Worm (Caenorhabditis elegans) whole organism, L4/young adult: ENCODE data around the gene snx-6.

ENCODE experiments used
- W03F9.2 ChIP-seq: fragments of 150-350 bp; optimal IDR thresholded peaks from 2 replicates; lab custom pipeline; 2014; ENCODE audit warnings: missing biosample characterization, missing genetic modification characterization
- dao-5 ChIP-seq: sonication (generic microtip); optimal IDR thresholded peaks from 2 replicates; lab custom pipeline; 2016; ENCODE audit warnings: missing genotype, missing genetic modification characterization, moderate library complexity, missing compliant biosample characterization
- him-1 ChIP-seq: sonication (generic microtip); optimal IDR thresholded peaks from 2 replicates; lab custom pipeline; 2016; ENCODE audit warnings: missing genotype, missing genetic modification reagents, missing genetic modification characterization, missing compliant biosample characterization

The snx-6 gene

ce11 chrV:17966747-17967146 is 13.1 kb downstream of the snx-6 start, which contains the start of gene gck-3:
Gene gck-3 (minus strand): TSS chrV:17966847.
- TF ChIP-seq him-1 (tag; lab: Kevin White, UChicago) (no peak), dao-5 (tag; lab: Kevin White, UChicago) (no peak), W03F9.2 (tag; lab: Kevin White, UChicago) (no peak)

ce11 chrV:17962500-17962899 is 17.4 kb downstream of the snx-6 start:
- no peak for TF ChIP-seq W03F9.2 (tag; lab: Kevin White, UChicago)
- TF ChIP-seq him-1 (tag; lab: Kevin White, UChicago): no peak
- no peak for TF ChIP-seq dao-5 (tag; lab: Kevin White, UChicago)

- no peak for TF ChIP-seq him-1 (tag; lab: Kevin White, UChicago)
- TF ChIP-seq dao-5 (tag; lab: Kevin White, UChicago): no peak
Measured at ce11 chrV:17956109-17956508, 23.8 kb downstream of the snx-6 start.

DNA sequence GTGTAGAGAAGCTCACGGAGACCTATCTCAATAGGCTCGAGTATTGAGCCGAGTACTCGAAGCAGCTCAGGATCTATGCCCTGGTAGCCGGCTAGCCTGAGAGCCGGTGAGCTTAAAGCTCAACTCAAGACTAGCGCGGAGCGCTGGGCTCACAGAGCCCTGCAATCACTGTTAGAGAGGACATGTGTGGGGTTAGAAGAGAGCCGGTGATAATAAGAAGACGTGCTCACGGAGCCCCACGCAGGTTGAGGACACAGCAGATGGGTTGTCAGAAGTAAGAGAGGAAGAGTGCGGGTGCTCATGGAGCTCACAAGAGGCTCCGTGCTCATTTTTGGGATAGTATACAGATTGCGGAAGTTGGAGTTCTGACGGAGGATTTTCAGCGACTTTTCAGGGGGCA is 27.6 kb downstream of the snx-6 start:
- TF ChIP-seq W03F9.2 (tag; lab: Kevin White, UChicago) (no peak), dao-5 (tag; lab: Kevin White, UChicago) (no peak), him-1 (tag; lab: Kevin White, UChicago) (no peak)

DNA sequence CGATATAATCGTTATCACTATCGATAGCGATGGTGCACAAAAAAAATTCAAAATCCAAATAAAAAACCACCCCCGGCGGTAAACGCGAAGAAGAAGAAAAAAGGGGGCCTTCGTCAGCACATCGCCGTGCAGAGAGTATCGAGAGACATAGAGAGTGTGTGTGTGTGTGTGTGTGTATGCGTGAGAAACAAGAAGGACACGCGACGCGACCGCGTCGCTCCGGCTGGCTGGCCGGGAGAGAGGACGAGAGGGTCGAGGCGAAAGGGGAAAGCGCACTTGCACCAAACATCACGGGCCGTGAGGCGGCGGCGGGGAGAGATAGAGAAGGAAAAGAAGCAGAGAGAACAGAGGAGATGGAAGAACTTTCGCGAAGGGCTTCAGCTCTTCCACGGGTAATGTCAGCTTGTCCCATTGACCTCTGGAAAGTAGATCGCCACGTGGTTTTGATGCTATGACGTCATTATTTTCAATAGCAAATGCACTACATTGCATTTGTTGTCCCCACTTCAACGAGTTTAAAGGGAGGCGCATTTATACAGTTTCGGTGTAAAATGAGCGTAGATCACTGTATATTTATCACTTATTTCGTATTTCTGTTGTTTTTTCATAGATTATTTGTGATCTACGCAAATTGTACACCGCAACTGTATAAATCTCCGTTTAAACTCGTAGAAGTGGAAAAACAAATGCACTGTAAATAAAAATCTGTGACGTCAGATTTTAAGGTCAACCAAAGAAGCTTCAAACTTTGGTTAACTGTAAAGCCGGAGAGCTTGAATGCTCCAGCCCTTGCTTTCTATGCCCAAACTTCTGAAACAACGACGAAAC is 28.5 kb downstream of the snx-6 start, which contains the start of gene Y59A8B.24:
Gene Y59A8B.24, plus strand, starts transcription at position 778 of the 828 bp plus-strand sequence.
- TF ChIP-seq him-1 (tag; lab: Kevin White, UChicago) (peak; percentile 73), W03F9.2 (tag; lab: Kevin White, UChicago) (peak; percentile 62), dao-5 (tag; lab: Kevin White, UChicago) (peak; percentile 33)

DNA sequence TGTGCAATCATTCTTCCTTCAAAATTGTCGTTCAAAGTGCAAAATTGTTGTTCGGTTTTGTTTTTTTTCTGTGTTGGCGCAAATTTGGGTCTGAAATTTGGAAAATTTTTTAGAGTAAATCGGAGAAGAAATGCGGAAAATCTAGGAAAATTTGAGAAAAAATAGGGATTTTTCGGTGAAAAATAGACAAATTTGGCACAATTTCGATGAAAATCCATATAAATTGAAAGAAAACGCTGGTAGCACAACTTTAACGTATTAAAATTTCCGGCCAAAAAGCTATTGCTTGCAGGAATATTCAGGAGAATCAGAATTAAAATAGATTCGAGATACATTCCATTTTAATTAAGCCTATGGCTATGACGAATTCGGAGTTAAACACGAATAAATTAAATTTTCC is 30.8 kb downstream of the snx-6 start, which contains the start of gene dpy-21:
Gene dpy-21, minus strand, starts transcription at position 101 of the 400 bp plus-strand sequence.
- no peak for TF ChIP-seq him-1 (tag; lab: Kevin White, UChicago)
- TF ChIP-seq dao-5 (tag; lab: Kevin White, UChicago): no peak
- TF ChIP-seq W03F9.2 (tag; lab: Kevin White, UChicago): no peak

DNA sequence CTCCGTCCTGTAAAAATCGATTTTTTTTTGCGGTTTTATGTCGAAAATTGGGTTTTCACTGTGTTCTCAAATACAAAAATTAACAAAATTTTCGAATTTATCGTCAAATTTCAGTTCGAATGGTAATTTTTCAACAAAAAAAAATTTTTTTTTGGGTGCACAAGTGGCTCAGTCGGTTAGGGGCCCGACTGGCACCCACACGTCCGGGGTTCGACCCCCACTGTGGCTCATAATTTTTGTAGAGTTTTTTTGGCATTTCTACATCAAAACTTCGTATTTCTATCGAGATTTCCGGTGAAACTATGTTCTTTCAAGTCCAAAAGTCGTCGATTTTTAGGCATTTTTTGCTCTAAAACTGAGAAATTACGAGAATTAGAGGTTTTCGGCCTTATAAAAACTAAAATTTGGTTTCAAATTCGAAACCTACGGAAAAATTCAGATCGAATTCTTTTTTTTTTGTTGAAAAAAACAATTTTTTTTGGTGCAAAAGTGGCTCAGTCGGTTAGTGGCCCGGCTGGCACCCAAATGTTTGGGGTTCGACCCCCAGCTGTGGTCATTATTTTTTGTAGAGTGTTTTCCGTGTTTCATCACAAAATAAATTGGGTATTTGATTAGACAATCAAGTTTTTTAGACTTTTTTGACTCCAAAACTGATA is 31.7 kb downstream of the snx-6 start:
- TF ChIP-seq him-1 (tag; lab: Kevin White, UChicago): no peak
- TF ChIP-seq dao-5 (tag; lab: Kevin White, UChicago): no peak
- TF ChIP-seq W03F9.2 (tag; lab: Kevin White, UChicago): no peak

ce11 chrV:17947266-17947665 is 32.6 kb downstream of the snx-6 start:
- TF ChIP-seq dao-5 (tag; lab: Kevin White, UChicago): no peak
- no peak for TF ChIP-seq him-1 (tag; lab: Kevin White, UChicago)
- no peak for TF ChIP-seq W03F9.2 (tag; lab: Kevin White, UChicago)

DNA sequence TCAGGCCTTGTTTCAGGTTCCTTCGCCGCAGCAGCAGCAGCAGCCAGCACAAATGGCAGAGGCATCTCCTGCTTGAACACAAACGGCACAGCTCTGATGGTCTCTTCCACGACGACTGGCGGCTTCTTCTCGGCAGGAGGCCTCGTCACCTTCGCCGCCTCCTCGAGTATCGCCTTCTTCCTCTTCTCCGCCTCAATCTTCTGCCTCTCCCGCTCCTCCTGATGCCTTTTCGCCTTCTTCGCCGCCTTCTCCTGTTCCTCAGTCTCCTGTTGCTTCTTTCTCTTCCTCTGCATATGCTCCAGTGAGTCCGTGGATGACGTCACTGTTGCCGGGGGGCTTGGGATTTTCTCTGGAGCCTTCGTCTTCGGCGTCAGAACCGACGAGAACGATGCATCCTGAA is 34.4 kb downstream of the snx-6 start:
- TF ChIP-seq him-1 (tag; lab: Kevin White, UChicago) (no peak), W03F9.2 (tag; lab: Kevin White, UChicago) (no peak), dao-5 (tag; lab: Kevin White, UChicago) (no peak)

DNA sequence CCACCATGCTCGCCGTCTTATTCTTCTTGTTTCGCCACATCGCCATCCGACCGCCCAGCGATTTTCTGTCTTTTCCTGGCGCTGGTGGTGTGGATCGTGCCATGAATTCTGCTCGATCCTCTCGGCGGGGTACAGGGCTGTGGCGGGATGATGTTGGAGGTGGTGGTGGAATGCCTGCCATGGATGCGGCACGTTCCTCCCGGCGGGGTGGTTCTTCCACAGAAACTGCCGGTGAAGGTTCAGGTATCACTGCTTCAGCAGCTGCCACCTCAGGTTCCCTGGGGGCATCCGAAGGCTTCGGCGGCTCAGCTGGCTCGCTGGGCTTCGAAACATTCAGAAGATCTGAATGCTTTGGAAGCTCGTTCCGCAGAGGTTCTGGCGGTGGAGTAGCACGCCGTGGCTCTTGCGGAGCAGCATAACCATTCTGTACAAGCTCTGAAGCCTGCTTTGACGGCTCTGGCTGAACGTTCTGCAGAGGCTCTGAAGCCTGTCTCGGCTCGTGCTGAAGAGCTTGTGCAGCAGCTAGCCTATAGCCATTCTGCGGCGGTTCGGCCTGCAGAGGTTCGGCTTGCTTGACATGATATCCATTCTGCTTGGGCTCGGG is 34.9 kb downstream of the snx-6 start:
- no peak for TF ChIP-seq him-1 (tag; lab: Kevin White, UChicago)
- TF ChIP-seq dao-5 (tag; lab: Kevin White, UChicago): no peak
- TF ChIP-seq W03F9.2 (tag; lab: Kevin White, UChicago): no peak

ce11 chrV:17943877-17944472 is 35.9 kb downstream of the snx-6 start:
- TF ChIP-seq him-1 (tag; lab: Kevin White, UChicago) (no peak), dao-5 (tag; lab: Kevin White, UChicago) (no peak), W03F9.2 (tag; lab: Kevin White, UChicago) (no peak)

DNA sequence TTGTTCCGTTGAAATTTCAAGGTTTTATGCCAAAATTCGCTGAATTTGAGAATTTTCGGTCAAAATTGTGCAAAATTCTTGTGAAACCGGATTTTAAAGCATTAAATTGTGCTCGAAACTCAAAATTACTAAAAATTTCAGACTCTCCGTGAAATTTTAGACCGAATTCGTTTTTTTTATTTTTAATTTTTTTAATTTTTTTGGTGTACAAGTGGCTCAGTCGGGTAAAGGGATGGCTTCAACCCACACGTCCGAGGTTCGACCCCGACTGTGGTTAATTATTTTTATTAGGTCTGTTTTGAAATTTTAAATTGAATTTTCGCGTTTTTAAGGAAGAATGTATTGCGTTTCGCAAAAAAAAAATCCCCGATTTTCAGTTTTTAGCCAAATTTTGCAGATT is 40.9 kb downstream of the snx-6 start:
- TF ChIP-seq him-1 (tag; lab: Kevin White, UChicago) (no peak), W03F9.2 (tag; lab: Kevin White, UChicago) (no peak), dao-5 (tag; lab: Kevin White, UChicago) (no peak)

DNA sequence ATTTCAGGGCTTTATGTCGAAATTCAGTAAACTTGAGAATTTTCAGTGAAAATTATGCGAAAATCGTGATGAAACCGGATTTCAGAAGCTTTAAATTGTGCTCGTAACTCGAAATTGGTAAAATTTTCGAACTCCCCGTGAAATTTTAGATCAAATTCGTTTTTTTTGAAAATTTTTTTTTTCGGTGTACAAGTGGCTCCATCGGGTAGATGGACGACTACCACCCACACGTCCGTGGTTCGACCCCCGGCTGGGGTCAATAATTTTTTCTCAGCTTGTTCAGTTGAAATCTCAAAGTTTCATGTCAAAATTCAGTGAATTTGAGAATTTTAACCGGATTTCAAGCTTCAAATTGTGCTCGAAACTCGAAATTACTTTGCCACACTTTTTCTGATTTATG is 44.0 kb downstream of the snx-6 start:
- TF ChIP-seq W03F9.2 (tag; lab: Kevin White, UChicago): no peak
- TF ChIP-seq him-1 (tag; lab: Kevin White, UChicago): no peak
- no peak for TF ChIP-seq dao-5 (tag; lab: Kevin White, UChicago)
